Worm (Caenorhabditis elegans): ENCODE measurements around the gene gon-14.

gon-14 gene

DNA sequence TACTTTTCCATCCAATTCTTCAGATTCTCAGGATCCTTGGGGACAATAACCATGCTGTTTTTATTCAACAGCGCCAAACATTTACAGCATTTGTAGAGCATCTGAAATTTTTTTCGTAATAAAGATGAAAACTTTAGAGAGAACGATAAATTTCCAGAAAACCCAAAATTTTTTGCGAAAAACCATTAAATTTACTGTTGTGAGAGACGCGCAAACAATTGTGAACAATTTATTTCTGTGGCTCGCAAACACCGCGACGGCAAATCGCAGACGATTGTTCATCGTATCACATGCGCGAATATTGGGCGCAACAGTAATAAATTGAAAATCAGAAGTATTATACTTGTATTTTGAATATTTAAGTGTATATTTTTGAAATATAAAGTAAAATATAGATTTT is at the start of gene gon-14:
Gene gon-14, minus strand, starts transcription at position 101 of the 400 bp plus-strand sequence.
- no peak for TF ChIP-seq unc-62 (GFP tag; optimal IDR thresholded peaks at IDR 0.05)

DNA sequence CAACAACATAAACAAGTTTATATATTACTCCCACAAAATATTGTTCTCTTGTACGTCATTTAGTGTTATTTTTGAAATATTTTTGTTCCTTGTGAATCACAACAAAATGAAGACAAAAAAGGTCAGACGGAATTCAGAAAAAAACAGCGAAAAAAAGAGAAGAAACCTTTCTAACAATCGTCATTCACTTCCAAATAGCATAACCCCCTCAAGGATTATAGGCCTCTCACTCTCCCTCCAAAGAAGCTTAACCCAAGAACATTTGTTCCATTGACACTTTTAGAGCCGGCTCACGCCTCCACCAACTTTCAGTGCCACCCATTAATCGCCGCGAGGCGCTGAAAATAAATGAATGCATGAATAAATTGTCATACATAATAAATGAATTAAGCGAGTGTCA is 48.6 kb upstream of the gon-14 start:
- no peak for TF ChIP-seq unc-62 (GFP tag; optimal IDR thresholded peaks at IDR 0.05)

DNA sequence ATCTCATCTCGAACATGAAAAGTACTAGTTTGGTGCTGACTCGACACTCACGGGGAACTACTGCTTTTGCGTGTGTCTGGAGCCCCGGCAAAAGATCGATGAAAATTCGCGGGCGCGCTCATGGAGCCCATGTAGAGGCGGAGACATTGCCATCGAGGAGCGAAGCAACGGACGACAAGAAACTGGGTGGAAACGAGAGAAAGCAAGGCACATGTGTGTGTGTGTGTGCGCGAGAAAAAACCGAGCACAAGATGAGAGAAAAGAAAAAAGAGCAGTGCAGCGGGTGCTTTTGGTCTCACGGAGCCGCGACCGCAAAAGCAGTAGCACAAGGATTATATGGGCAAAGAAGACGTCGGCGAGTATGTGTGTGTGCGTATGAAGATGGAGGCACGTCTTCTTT is 47.8 kb upstream of the gon-14 start:
- no peak for TF ChIP-seq unc-62 (GFP tag; optimal IDR thresholded peaks at IDR 0.05)

ce11 chrV:6657532-6658259 is 46.7 kb upstream of the gon-14 start:
- TF ChIP-seq unc-62 (GFP tag; optimal IDR thresholded peaks at IDR 0.05): no peak

ce11 chrV:6656451-6657115 is 45.6 kb upstream of the gon-14 start, which contains the start of gene snb-1:
Gene snb-1 (minus strand): TSS chrV:6656501.
- no peak for TF ChIP-seq unc-62 (GFP tag; optimal IDR thresholded peaks at IDR 0.05)

DNA sequence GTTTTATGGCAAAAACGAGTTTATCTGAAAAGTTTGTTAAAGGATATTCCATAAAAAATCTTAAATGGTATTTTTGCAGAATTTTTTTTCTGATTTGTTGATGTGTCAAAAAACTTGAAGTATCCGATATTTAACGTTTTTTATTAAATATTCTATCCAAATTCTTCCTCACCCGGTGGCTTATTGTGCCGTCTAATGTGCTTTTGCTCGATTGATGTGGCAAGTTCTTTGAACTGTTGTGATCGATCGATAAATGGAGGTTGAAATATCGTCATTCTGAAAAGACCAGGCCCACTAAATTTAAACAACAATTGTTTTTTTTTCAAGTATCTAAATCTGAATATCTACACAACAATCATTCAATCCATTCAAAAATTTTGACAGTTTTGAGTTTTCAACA is 44.2 kb upstream of the gon-14 start, which contains the start of gene syx-18:
Gene syx-18, minus strand, starts transcription at position 276 of the 400 bp plus-strand sequence.
- no peak for TF ChIP-seq unc-62 (GFP tag; optimal IDR thresholded peaks at IDR 0.05)

- TF ChIP-seq unc-62 (GFP tag; optimal IDR thresholded peaks at IDR 0.05): no peak
Measured at ce11 chrV:6652051-6652450, 41.1 kb upstream of the gon-14 start, which contains the start of gene T10H9.8. Gene T10H9.8 (plus strand): TSS chrV:6652351.

ce11 chrV:6650508-6650907 is 39.5 kb upstream of the gon-14 start:
- no peak for TF ChIP-seq unc-62 (GFP tag; optimal IDR thresholded peaks at IDR 0.05)

DNA sequence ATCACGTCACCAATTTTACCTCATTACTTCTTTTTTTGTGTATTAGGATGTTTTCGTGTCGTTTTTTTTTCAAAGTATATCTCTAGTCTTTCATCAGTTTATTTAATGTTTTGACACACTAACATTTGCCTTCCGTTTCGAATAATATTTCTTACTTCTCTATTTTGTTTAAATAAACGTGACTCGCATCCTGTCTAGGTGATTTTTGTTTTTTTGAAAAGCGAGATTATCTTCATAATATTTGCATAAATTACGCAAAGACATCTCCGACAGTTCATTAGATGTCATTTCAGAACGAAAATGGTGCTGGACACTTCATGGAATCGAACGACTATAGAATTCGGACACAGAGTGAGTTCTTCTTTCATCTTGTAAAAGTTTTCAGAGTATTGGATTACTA is 38.4 kb upstream of the gon-14 start, which contains the start of gene T10H9.1:
Gene T10H9.1, plus strand, starts transcription at position 301 of the 400 bp plus-strand sequence.
- TF ChIP-seq unc-62 (GFP tag; optimal IDR thresholded peaks at IDR 0.05): no peak

DNA sequence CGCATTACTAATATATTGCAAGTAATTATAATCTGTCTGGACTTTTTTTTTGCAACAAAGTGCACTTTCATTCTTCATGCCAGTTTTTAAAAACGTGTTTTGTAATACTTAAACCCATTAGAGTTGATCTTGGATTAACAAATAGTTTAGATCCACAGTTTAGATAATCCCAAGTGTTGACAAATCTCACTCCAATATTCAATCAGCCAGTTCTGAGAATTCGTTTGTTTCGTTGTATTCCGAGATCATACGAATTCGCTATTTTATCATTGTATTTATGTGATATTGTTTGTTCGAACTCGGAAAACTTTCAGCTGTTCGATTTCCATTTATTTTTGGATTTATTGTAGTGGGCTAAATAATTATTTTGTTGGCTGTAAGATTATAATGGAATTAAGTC is 34.9 kb upstream of the gon-14 start:
- no peak for TF ChIP-seq unc-62 (GFP tag; optimal IDR thresholded peaks at IDR 0.05)

- no peak for TF ChIP-seq unc-62 (GFP tag; optimal IDR thresholded peaks at IDR 0.05)
Measured at ce11 chrV:6632925-6633324, 22.0 kb upstream of the gon-14 start, which contains the start of gene scd-2. Gene scd-2 (plus strand): TSS chrV:6633225.

ce11 chrV:6631866-6632265 is 20.9 kb upstream of the gon-14 start:
- TF ChIP-seq unc-62 (GFP tag; optimal IDR thresholded peaks at IDR 0.05): no peak

- TF ChIP-seq unc-62 (GFP tag; optimal IDR thresholded peaks at IDR 0.05): no peak
Measured at ce11 chrV:6630769-6631168, 19.8 kb upstream of the gon-14 start.

DNA sequence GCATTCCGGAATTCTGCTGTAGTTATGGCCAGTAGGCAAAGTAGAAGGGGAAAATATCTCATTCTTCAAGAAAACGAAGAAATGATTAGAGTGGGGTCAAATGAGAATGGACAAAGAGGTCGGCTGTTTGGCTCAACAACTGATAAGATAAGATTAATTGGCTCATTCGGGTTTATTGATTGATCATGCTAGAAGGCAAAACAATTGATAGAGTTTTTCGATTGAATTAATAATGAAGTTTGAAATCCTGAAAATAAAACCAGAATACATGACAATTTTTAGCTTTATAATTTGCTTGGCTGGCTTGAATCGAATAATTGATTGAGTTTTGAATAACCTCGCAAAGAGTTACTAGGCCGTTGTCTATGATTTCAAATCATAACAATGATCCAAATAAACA is 15.3 kb upstream of the gon-14 start, which contains the start of gene ppt-1:
Gene ppt-1, minus strand, starts transcription at position 101 of the 400 bp plus-strand sequence.
- TF ChIP-seq unc-62 (GFP tag; optimal IDR thresholded peaks at IDR 0.05): no peak

DNA sequence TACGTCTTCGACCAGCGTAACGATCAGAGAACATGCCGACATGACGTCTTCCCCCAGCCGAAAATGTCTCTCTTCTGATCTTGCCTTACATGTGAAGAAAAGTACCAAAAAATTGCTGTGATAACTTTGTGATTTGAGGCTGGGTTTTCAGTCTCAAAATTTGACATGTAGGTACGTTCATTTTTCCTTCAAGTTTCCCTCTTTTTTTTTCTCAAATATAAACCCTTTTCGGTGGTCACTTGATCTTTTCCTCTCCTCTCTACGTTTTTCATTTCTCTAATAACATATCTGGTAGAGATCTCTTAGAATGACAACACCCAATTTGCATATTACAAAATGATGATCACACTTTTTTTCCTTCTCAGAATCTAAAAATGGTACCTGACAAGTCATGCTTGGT is 10.9 kb upstream of the gon-14 start, which contains the start of gene nhr-37:
Gene nhr-37, plus strand, starts transcription at position 301 of the 400 bp plus-strand sequence.
- TF ChIP-seq unc-62 (GFP tag; optimal IDR thresholded peaks at IDR 0.05): no peak

ce11 chrV:6620809-6621208 is 9.9 kb upstream of the gon-14 start:
- no peak for TF ChIP-seq unc-62 (GFP tag; optimal IDR thresholded peaks at IDR 0.05)

DNA sequence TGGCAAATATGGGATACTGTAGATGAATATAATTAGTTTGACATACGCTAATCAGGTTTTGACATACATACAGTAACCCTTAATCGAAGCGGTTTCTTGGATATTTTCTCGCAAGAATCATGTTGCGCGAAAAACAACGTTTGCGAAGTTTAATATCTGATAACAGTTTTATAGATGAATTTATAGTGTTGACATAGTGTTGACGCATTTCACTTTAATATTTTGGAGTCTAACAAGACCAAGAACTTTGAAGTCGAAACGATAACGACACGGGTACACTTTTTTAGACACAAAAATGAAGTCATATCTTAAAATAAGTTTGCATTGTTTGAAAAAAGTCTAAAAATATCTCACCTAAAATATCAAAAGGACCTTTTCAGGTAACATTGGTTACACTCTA is 5.3 kb upstream of the gon-14 start:
- no peak for TF ChIP-seq unc-62 (GFP tag; optimal IDR thresholded peaks at IDR 0.05)

Data from whole organism, dauer.